Worm (Caenorhabditis elegans): ENCODE measurements around the gene npr-5.

The npr-5 gene

ce11 chrV:304613-305012, 23.1 kb upstream of the npr-5 start, which contains the start of gene F33E11.3:
Gene F33E11.3 (minus strand): TSS chrV:304713.
- TF ChIP-seq K09A11.1 (tag; optimal IDR thresholded peaks at IDR 0.05; ENCODE audit: insufficient read depth) (no peak), ceh-34 (tag; optimal IDR thresholded peaks at IDR 0.05) (no peak), tbx-2 (tag; optimal IDR thresholded peaks at IDR 0.05) (no peak), gmeb-2 (tag; optimal IDR thresholded peaks at IDR 0.05) (no peak), madf-2 (tag; optimal IDR thresholded peaks at IDR 0.05) (no peak), pros-1 (tag; optimal IDR thresholded peaks at IDR 0.05) (no peak), ceh-31 (tag; optimal IDR thresholded peaks at IDR 0.05) (no peak), ttx-3 (tag; optimal IDR thresholded peaks at IDR 0.05) (no peak), dve-1 (tag; optimal IDR thresholded peaks at IDR 0.05) (no peak), mec-3 (tag; optimal IDR thresholded peaks at IDR 0.05; ENCODE audit: borderline replicate concordance) (no peak), elt-4 (tag; optimal IDR thresholded peaks at IDR 0.05) (no peak), nfya-1 (tag; optimal IDR thresholded peaks at IDR 0.05) (no peak), ets-4 (tag; optimal IDR thresholded peaks at IDR 0.05) (no peak), ahr-1 (tag; optimal IDR thresholded peaks at IDR 0.05) (no peak)

ce11 chrV:303271-303670, 21.8 kb upstream of the npr-5 start:
- no peak for TF ChIP-seq ceh-19 (GFP tag; optimal IDR thresholded peaks at IDR 0.05)
- TF ChIP-seq elt-4 (tag; optimal IDR thresholded peaks at IDR 0.05) = peak; percentile 89
- TF ChIP-seq ceh-34 (tag; optimal IDR thresholded peaks at IDR 0.05) = no peak

- TF ChIP-seq hlh-6 (tag; optimal IDR thresholded peaks at IDR 0.05) (no peak), ceh-45 (GFP tag; IDR thresholded peaks at IDR 0.05) (no peak), ceh-48 (tag; optimal IDR thresholded peaks at IDR 0.05) (no peak), ceh-14 (tag; optimal IDR thresholded peaks at IDR 0.05) (no peak), fkh-10 (GFP tag; optimal IDR thresholded peaks at IDR 0.05) (no peak), ztf-16 (tag; optimal IDR thresholded peaks at IDR 0.05) (no peak), sox-2 (GFP tag; IDR thresholded peaks at IDR 0.05) (no peak), ceh-18 (tag; optimal IDR thresholded peaks at IDR 0.05) (no peak), syd-9 (tag; optimal IDR thresholded peaks at IDR 0.05) (no peak)
Observed at ce11 chrV:298395-298794, 16.9 kb upstream of the npr-5 start.

ce11 chrV:297424-297991, 16.0 kb upstream of the npr-5 start, which contains the start of gene F33E11.2:
Gene F33E11.2 (plus strand): TSS chrV:297947.
- no peak for TF ChIP-seq pqm-1 (tag; optimal IDR thresholded peaks at IDR 0.05)
- no peak for TF ChIP-seq ref-2 (tag; optimal IDR thresholded peaks at IDR 0.05)
- no peak for TF ChIP-seq tbx-2 (tag; optimal IDR thresholded peaks at IDR 0.05)
- TF ChIP-seq ceh-19 (GFP tag; optimal IDR thresholded peaks at IDR 0.05) = no peak
- no peak for TF ChIP-seq nhr-232 (tag; optimal IDR thresholded peaks at IDR 0.05)
- TF ChIP-seq ceh-48 (tag; optimal IDR thresholded peaks at IDR 0.05) = no peak
- TF ChIP-seq eyg-1 (tag; optimal IDR thresholded peaks at IDR 0.05) = no peak
- TF ChIP-seq gmeb-2 (tag; optimal IDR thresholded peaks at IDR 0.05) = no peak
- no peak for TF ChIP-seq dmd-4 (tag; optimal IDR thresholded peaks at IDR 0.05; ENCODE audit: borderline replicate concordance)
- no peak for TF ChIP-seq hlh-15 (tag; optimal IDR thresholded peaks at IDR 0.05)
- TF ChIP-seq unc-86 (tag; optimal IDR thresholded peaks at IDR 0.05) = no peak
- no peak for TF ChIP-seq K09A11.1 (tag; optimal IDR thresholded peaks at IDR 0.05; ENCODE audit: insufficient read depth)
- TF ChIP-seq sdc-2 (tag; optimal IDR thresholded peaks at IDR 0.05) = no peak
- TF ChIP-seq tbx-7 (tag; optimal IDR thresholded peaks at IDR 0.05) = no peak

ce11 chrV:295802-296201, 14.3 kb upstream of the npr-5 start:
- TF ChIP-seq syd-9 (tag; optimal IDR thresholded peaks at IDR 0.05) = no peak
- no peak for TF ChIP-seq dve-1 (tag; optimal IDR thresholded peaks at IDR 0.05)
- TF ChIP-seq npax-4 (tag; optimal IDR thresholded peaks at IDR 0.05) = no peak
- no peak for TF ChIP-seq unc-3 (GFP tag; conservative IDR thresholded peaks at IDR 0.05)
- no peak for TF ChIP-seq unc-3 (tag; optimal IDR thresholded peaks at IDR 0.05)
- TF ChIP-seq K02D7.2 (tag; optimal IDR thresholded peaks at IDR 0.05) = no peak
